Worm (Caenorhabditis elegans) whole organism, L4/young adult: ENCODE data around the gene R05A10.4.

Source experiments
- dao-5 ChIP-seq: sonication (generic microtip); optimal IDR thresholded peaks from 2 replicates; lab custom pipeline; 2016; ENCODE audit warnings: missing genotype, missing genetic modification characterization, moderate library complexity, missing compliant biosample characterization
- him-1 ChIP-seq: sonication (generic microtip); optimal IDR thresholded peaks from 2 replicates; lab custom pipeline; 2016; ENCODE audit warnings: missing genotype, missing genetic modification reagents, missing genetic modification characterization, missing compliant biosample characterization

DNA sequence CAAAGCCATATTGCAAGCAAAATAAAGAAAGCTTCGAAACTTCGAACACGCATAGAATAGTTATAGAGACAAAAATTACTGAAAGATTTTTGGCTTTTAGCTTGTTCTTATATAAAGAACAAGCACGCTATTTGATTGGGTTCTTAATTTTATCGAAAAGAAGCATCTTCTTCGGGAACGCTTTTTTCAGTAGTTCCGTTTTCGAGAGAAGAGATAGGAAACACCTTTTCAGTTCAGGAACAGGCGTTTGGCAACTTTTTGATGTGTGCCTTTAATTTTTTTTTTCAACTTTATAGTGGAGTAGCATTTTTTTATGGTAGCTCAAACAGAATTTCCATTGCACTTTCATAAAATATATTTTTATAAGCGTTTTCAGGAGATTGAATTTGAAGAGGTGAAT is 9.5 kb upstream of the R05A10.4 start, which contains the start of gene R05A10.7:
- no peak for TF ChIP-seq him-1 (tag; lab: Kevin White, UChicago)
- no peak for TF ChIP-seq dao-5 (tag; lab: Kevin White, UChicago)
